Worm (Caenorhabditis elegans): Measurements from ENCODE around the gene rbc-2.
"Not testable (repeated sequence)": the region's sequence is repeated elsewhere in the genome, so short reads cannot be mapped to it uniquely, and the experiment has no call there.

rbc-2 gene

DNA sequence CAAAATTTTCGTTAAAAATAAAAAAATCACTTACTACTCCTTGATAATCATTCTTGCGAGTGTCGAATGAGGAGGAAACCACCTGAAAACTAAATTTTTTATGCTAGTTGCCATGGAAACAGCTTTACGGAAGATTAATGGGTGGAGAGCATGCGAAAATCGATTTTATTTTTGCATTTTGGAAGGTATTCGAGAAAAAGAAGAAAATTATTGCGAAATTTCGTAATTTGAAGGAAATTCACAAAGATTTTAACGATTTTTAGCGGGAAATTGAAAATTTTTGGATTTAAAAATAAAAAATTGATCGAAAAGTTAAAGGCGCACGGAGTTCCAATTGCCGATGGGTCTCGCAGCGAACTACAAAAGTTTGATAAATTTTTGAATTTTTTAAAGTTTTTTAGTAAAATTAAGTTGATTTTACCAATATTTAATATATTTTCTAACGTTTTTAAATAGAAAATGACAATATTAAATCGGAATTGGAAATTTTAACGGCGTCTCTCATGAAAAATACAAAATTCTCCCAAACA, 47.2 kb upstream of the rbc-2 start, which contains the start of gene Y54F10AR.1:
TSS of gene Y54F10AR.1 (minus strand) at position 51 of the 530 bp plus-strand sequence.
- TF ChIP-seq ceh-39 (tag; optimal IDR thresholded peaks at IDR 0.05) (no peak), ceh-43 (GFP tag; optimal IDR thresholded peaks at IDR 0.05) (no peak), unc-62 (GFP tag; optimal IDR thresholded peaks at IDR 0.05) (no peak), M03D4.4 (tag; optimal IDR thresholded peaks at IDR 0.05) (no peak), ham-2 (GFP tag; optimal IDR thresholded peaks at IDR 0.05) (no peak), tbx-8 (GFP tag; optimal IDR thresholded peaks at IDR 0.05) (no peak), mab-5 (tag; optimal IDR thresholded peaks at IDR 0.05) (no peak), blmp-1 (tag; optimal IDR thresholded peaks at IDR 0.05) (no peak), pha-4 (tag; optimal IDR thresholded peaks at IDR 0.05) (no peak), lin-13 (tag; optimal IDR thresholded peaks at IDR 0.05) (no peak), unc-39 (tag; optimal IDR thresholded peaks at IDR 0.05) (no peak), mep-1 (tag; optimal IDR thresholded peaks at IDR 0.05) (no peak), ceh-83 (GFP tag; optimal IDR thresholded peaks at IDR 0.05) (no peak), hlh-1 (tag; optimal IDR thresholded peaks at IDR 0.05) (no peak), nhr-2 (tag; optimal IDR thresholded peaks at IDR 0.05) (no peak), snpc-4 (tag; optimal IDR thresholded peaks at IDR 0.05) (no peak), zip-8 (tag; optimal IDR thresholded peaks at IDR 0.05) (no peak), nhr-237 (tag; optimal IDR thresholded peaks at IDR 0.05) (no peak)

DNA sequence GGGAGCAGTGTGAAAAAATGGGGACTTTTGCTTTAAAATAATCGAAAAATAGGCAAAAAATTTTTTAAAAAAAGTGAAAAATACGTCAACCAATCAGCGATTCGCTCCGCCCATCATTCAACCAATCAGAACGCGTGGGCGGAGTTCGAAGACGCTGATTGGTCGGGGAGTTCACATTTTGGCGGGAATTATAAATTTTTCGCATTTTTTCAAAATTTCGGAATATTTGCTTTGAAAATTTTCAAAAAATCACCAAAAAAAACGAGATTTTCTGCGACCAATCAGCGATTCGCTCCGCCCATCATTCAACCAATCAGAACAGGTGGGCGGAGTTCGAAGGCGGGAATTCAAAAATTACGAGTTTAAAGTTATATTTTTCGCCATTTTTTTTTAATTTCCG, 43.9 kb upstream of the rbc-2 start:
- TF ChIP-seq ztf-11 (tag; optimal IDR thresholded peaks at IDR 0.05) (no peak), mep-1 (tag; optimal IDR thresholded peaks at IDR 0.05) (no peak), nhr-28 (tag; optimal IDR thresholded peaks at IDR 0.05) (no peak), nhr-76 (tag; optimal IDR thresholded peaks at IDR 0.05) (no peak), nhr-237 (tag; optimal IDR thresholded peaks at IDR 0.05) (no peak), nhr-2 (tag; optimal IDR thresholded peaks at IDR 0.05) (no peak), drap-1 (GFP tag; optimal IDR thresholded peaks at IDR 0.05) (no peak)

DNA sequence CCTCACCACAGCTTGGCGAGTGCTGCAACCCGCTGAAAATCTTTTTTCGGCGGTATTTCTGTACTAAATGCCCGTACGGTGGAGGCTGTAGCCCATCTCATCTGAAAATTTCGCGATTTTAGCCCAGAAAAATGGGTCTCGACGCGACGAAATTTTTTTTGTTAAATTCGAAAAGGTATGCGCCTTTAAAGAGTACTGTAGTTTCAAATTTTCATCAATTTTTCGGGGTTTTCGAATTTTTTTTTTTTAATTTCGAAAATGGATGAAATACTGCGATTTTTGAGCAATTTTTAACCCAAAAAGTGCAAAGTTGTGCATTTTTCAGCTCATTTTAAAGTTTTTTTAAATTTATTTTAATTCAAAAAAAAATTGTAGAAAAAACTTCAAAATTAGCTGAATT, 43.0 kb upstream of the rbc-2 start, which contains the start of gene Y54F10AR.2:
TSS of gene Y54F10AR.2 (minus strand) at position 101 of the 400 bp plus-strand sequence.
- TF ChIP-seq M03D4.4 (tag; optimal IDR thresholded peaks at IDR 0.05) (no peak), elt-3 (tag; optimal IDR thresholded peaks at IDR 0.05) (no peak), drap-1 (GFP tag; optimal IDR thresholded peaks at IDR 0.05) (no peak), blmp-1 (tag; optimal IDR thresholded peaks at IDR 0.05) (no peak)

DNA sequence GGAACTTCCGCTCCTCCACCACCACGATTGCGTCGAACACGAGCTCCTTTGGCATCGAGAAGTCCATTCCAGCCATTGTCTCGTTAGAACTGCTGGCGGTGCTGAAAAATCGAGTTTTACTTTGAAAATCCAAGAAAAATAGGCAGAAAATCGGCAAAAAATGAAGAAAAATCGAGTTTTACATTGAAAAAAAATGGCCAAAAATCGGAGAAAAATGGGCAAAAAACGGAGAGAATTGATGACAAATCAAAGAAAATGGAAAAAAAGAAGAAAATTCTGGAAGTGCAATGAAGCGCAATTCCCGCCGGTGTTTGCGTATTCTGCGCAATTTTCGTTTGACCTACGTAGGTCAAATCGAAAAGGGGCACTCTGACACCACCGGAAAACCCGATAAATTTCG, 35.4 kb upstream of the rbc-2 start, which contains the start of gene Y54F10AM.11:
TSS of gene Y54F10AM.11 (minus strand) at position 101 of the 400 bp plus-strand sequence.
- TF ChIP-seq sptf-1 (tag; optimal IDR thresholded peaks at IDR 0.05); lin-32 (GFP tag; optimal IDR thresholded peaks at IDR 0.05); zip-8 (tag; optimal IDR thresholded peaks at IDR 0.05): not testable (repeated sequence)

DNA sequence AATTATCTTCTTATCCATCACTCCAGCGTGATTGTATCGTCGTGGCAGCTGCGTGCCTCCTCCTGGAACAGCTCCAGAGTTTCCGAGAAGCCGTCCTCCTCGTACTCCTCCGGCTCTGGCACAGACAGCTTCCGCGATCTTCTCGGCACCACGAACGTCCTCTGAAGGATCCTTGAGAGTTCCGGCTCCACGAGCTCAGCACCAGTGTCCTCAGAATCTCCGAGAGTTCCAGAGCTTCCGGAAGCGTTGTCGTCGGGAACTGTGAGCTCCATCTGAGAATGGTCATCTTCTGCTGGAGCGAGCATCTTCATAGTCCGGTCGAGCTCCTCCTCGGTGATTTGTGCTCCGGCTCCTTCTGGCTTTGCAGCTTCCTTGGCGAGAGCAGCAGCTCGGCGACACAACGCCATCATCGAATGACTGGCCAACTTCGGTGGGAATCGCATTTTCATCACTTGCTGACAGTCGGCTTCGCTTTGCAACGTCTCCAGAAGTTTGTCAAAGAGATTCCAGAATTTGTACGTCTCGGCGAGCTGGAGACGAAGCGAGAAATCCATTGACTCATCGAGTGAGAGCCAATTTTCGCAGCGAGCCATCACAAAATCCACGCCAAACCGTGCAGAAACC, 34.7 kb upstream of the rbc-2 start:
- no peak for TF ChIP-seq cnd-1 (tag; optimal IDR thresholded peaks at IDR 0.05)
- TF ChIP-seq blmp-1 (tag; optimal IDR thresholded peaks at IDR 0.05), result no peak
- TF ChIP-seq ces-1 (GFP tag; optimal IDR thresholded peaks at IDR 0.05), result no peak
- no peak for TF ChIP-seq lin-32 (GFP tag; optimal IDR thresholded peaks at IDR 0.05)
- TF ChIP-seq ham-2 (GFP tag; optimal IDR thresholded peaks at IDR 0.05), result no peak
- no peak for TF ChIP-seq sem-2 (GFP tag; optimal IDR thresholded peaks at IDR 0.05)
- TF ChIP-seq M03D4.4 (tag; optimal IDR thresholded peaks at IDR 0.05), result no peak
- TF ChIP-seq hlh-1 (tag; optimal IDR thresholded peaks at IDR 0.05), result no peak
- TF ChIP-seq elt-3 (tag; optimal IDR thresholded peaks at IDR 0.05), result no peak
- no peak for TF ChIP-seq ceh-43 (GFP tag; optimal IDR thresholded peaks at IDR 0.05)
- no peak for TF ChIP-seq ceh-39 (tag; optimal IDR thresholded peaks at IDR 0.05)
- TF ChIP-seq bed-3 (GFP tag; optimal IDR thresholded peaks at IDR 0.05), result no peak
- TF ChIP-seq lin-13 (tag; optimal IDR thresholded peaks at IDR 0.05), result no peak
- TF ChIP-seq tbx-8 (GFP tag; optimal IDR thresholded peaks at IDR 0.05), result no peak
- no peak for TF ChIP-seq nhr-12 (tag; optimal IDR thresholded peaks at IDR 0.05)
- no peak for TF ChIP-seq nhr-237 (tag; optimal IDR thresholded peaks at IDR 0.05)
- no peak for TF ChIP-seq mep-1 (tag; optimal IDR thresholded peaks at IDR 0.05)
- TF ChIP-seq ceh-83 (GFP tag; optimal IDR thresholded peaks at IDR 0.05), result no peak
- no peak for TF ChIP-seq sptf-1 (tag; optimal IDR thresholded peaks at IDR 0.05)
- TF ChIP-seq flh-1 (GFP tag; optimal IDR thresholded peaks at IDR 0.05), result no peak
